Fruit fly (Drosophila melanogaster): ENCODE measurements around the gene Tdrd3.
A peak's percentile ranks its signal among the peaks of the same experiment; 100 is the strongest.

Tdrd3 gene

dm6 chr3L:14801854-14802616 lies 15.4 kb downstream of the Tdrd3 start, which contains the start of gene NHP2 (continued):
- peak; percentile 21 for TF ChIP-seq Sry-β (GFP tag; optimal IDR thresholded peaks at IDR 0.05)
- no peak for TF ChIP-seq ftz-f1 (GFP tag; optimal IDR thresholded peaks at IDR 0.05)
- TF ChIP-seq her (GFP tag; optimal IDR thresholded peaks at IDR 0.05) = no peak
- TF ChIP-seq exex (tag; optimal IDR thresholded peaks at IDR 0.05) = no peak
- peak; percentile 24 for TF ChIP-seq CG7745 (tag; optimal IDR thresholded peaks at IDR 0.05)
- TF ChIP-seq CG1832 (GFP tag; optimal IDR thresholded peaks at IDR 0.05) = no peak
- TF ChIP-seq Stat92E (GFP tag; optimal IDR thresholded peaks at IDR 0.05) = peak in 1 of 3 experiments; percentile 24
- peak; percentile 63 for TF ChIP-seq H2.0 (GFP tag; IDR thresholded peaks at IDR 0.05)
- peak in 1 of 2 experiments; percentile 71 for TF ChIP-seq Hr51 (GFP tag; optimal IDR thresholded peaks at IDR 0.05)
- no peak for TF ChIP-seq Sox102F (GFP tag; optimal IDR thresholded peaks at IDR 0.05)
- TF ChIP-seq Awh (GFP tag; IDR thresholded peaks at IDR 0.05) = peak; percentile 76
- TF ChIP-seq chm (GFP tag; IDR thresholded peaks at IDR 0.05) = peak; percentile 79
- peak; percentile 88 for TF ChIP-seq trem (tag; optimal IDR thresholded peaks at IDR 0.05)
- TF ChIP-seq CG2120 (GFP tag; optimal IDR thresholded peaks at IDR 0.05) = peak; percentile 86
- peak; percentile 77 for TF ChIP-seq CG6689 (GFP tag; IDR thresholded peaks at IDR 0.05)
- peak; percentile 60 for TF ChIP-seq Atf-2 (GFP tag; optimal IDR thresholded peaks at IDR 0.05)
- no peak for TF ChIP-seq HLHmδ (GFP tag; optimal IDR thresholded peaks at IDR 0.05)
- peak; percentile 80; the same call in 2 of the 3 replicates for TF ChIP-seq so (GFP tag; IDR thresholded peaks at IDR 0.05)
- no peak for TF ChIP-seq CG13296 (GFP tag; optimal IDR thresholded peaks at IDR 0.05)
- peak; percentile 71 for TF ChIP-seq Aef1 (GFP tag; IDR thresholded peaks at IDR 0.05)
- peak; percentile 51 for TF ChIP-seq CG6654 (GFP tag; optimal IDR thresholded peaks at IDR 0.05)
- no peak for TF ChIP-seq Blimp-1 (GFP tag; optimal IDR thresholded peaks at IDR 0.05)
- TF ChIP-seq sna (GFP tag; IDR thresholded peaks at IDR 0.05; ENCODE audit: partially characterized antibody) = no peak
- peak; percentile 42 for TF ChIP-seq NC2β (GFP tag; optimal IDR thresholded peaks at IDR 0.05)
- peak; percentile 27 for TF ChIP-seq NK7.1 (GFP tag; optimal IDR thresholded peaks at IDR 0.05)
- TF ChIP-seq mam (GFP tag; optimal IDR thresholded peaks at IDR 0.05) = peak; percentile 65
- peak; percentile 85 for TF ChIP-seq nmo (GFP tag; optimal IDR thresholded peaks at IDR 0.05)
- TF ChIP-seq CG8089 (GFP tag; optimal IDR thresholded peaks at IDR 0.05) = peak; percentile 34
- TF ChIP-seq CG30403 (GFP tag; optimal IDR thresholded peaks at IDR 0.05) = peak; percentile 90
- TF ChIP-seq CG10267 (tag; optimal IDR thresholded peaks at IDR 0.05) = peak; percentile 83
- TF ChIP-seq CG18599 (GFP tag; optimal IDR thresholded peaks at IDR 0.05) = peak; percentile 88
- TF ChIP-seq Dip2 (GFP tag; IDR thresholded peaks at IDR 0.05) = no peak
- no peak for TF ChIP-seq CG8765 (GFP tag; IDR thresholded peaks at IDR 0.05)
- no peak for TF ChIP-seq tap (tag; optimal IDR thresholded peaks at IDR 0.05)
- peak; percentile 79 for TF ChIP-seq zfh1 (GFP tag; IDR thresholded peaks at IDR 0.05)
- TF ChIP-seq Hand (GFP tag; optimal IDR thresholded peaks at IDR 0.05) = peak; percentile 77
- no peak for TF ChIP-seq hb (GFP tag; IDR thresholded peaks at IDR 0.05; ENCODE audit: partially characterized antibody)
- TF ChIP-seq Ada2b (GFP tag; IDR thresholded peaks at IDR 0.05) = peak; percentile 63
- TF ChIP-seq Six4 (GFP tag; optimal IDR thresholded peaks at IDR 0.05) = peak; percentile 69
- no peak for TF ChIP-seq dan (GFP tag; IDR thresholded peaks at IDR 0.05)
- peak in 1 of 2 experiments; percentile 57 for TF ChIP-seq insv (GFP tag; optimal IDR thresholded peaks at IDR 0.05)
- TF ChIP-seq CG31441 (GFP tag; IDR thresholded peaks at IDR 0.05) = peak; percentile 92
- no peak for TF ChIP-seq Dfd (GFP tag; optimal IDR thresholded peaks at IDR 0.05)
- TF ChIP-seq onecut (GFP tag; IDR thresholded peaks at IDR 0.05) = peak; percentile 80
- peak; percentile 19 for TF ChIP-seq CG3065 (GFP tag; optimal IDR thresholded peaks at IDR 0.05)
- peak; percentile 49 for TF ChIP-seq CG18011 (GFP tag; optimal IDR thresholded peaks at IDR 0.05)
- peak; percentile 79 for TF ChIP-seq CG6813 (GFP tag; optimal IDR thresholded peaks at IDR 0.05)
- TF ChIP-seq bsh (GFP tag; optimal IDR thresholded peaks at IDR 0.05) = peak; percentile 70 to 84
